Worm (Caenorhabditis elegans): ENCODE results near the gene F25G6.1.

DNA sequence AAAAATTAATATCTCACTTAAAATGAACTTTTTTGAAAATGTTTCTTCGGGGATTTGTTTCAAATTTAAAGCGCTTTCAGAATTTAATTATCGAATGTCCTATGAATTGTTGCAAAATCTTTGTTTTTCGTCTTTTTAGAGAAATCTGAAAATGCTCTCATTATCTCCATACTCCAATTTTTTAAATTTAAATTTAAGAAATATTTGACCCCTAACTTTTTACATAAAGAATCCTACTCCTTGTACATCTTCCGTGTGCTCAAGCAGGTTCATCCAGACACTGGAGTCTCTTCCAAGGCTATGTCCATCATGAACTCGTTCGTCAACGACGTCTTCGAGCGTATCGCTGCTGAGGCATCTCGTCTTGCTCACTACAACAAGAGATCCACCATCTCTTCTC, 38.6 kb upstream of the F25G6.1 start, which contains the start of gene his-39:
- no peak for TF ChIP-seq tbx-37 (GFP tag; conservative IDR thresholded peaks at IDR 0.05)
- TF ChIP-seq ama-1 (optimal IDR thresholded peaks at IDR 0.05), result no peak
- TF ChIP-seq sea-1 (GFP tag; conservative IDR thresholded peaks at IDR 0.05), result no peak
- no peak for TF ChIP-seq F13C5.2 (tag; optimal IDR thresholded peaks at IDR 0.05)
- TF ChIP-seq pes-1 (GFP tag; IDR thresholded peaks at IDR 0.05), result no peak
- no peak for TF ChIP-seq B0310.2 (tag; optimal IDR thresholded peaks at IDR 0.05)
- no peak for TF ChIP-seq hmbx-1 (tag; optimal IDR thresholded peaks at IDR 0.05)
- TF ChIP-seq ets-7 (tag; optimal IDR thresholded peaks at IDR 0.05), result no peak
- TF ChIP-seq ceh-36 (tag; optimal IDR thresholded peaks at IDR 0.05), result no peak
- no peak for TF ChIP-seq hmg-4 (GFP tag; optimal IDR thresholded peaks at IDR 0.05)
- TF ChIP-seq aly-1 (tag; optimal IDR thresholded peaks at IDR 0.05), result no peak
- TF ChIP-seq ceh-13 (GFP tag; optimal IDR thresholded peaks at IDR 0.05), result no peak
- no peak for TF ChIP-seq tra-4 (tag; optimal IDR thresholded peaks at IDR 0.05)
